Worm (Caenorhabditis elegans): Measurements from ENCODE around the gene rps-29.

ce11 chrIII:825256-825655 is 31.2 kb downstream of the rps-29 start:
- TF ChIP-seq him-1 (tag; optimal IDR thresholded peaks at IDR 0.05) (no peak), W03F9.2 (tag; optimal IDR thresholded peaks at IDR 0.05) (no peak), dao-5 (tag; optimal IDR thresholded peaks at IDR 0.05) (no peak)
